Fruit fly (Drosophila melanogaster): ENCODE measurements around the gene CG33308.

dm6 chr2L:14796542-14796941 is 5.6 kb upstream of the CG33308 start, which contains the start of gene CG18420:
- TF ChIP-seq CG10209 (GFP tag; optimal IDR thresholded peaks at IDR 0.05) (no peak), D (optimal IDR thresholded peaks at IDR 0.05) (no peak), D (GFP tag; optimal IDR thresholded peaks at IDR 0.05) (no peak), sima (GFP tag; optimal IDR thresholded peaks at IDR 0.05) (no peak), Tbp (GFP tag; optimal IDR thresholded peaks at IDR 0.05) (no peak), CG7556 (GFP tag; optimal IDR thresholded peaks at IDR 0.05) (no peak), CG1647 (GFP tag; optimal IDR thresholded peaks at IDR 0.05) (no peak), CG11398 (GFP tag; optimal IDR thresholded peaks at IDR 0.05) (no peak), Chrac-16 (GFP tag; optimal IDR thresholded peaks at IDR 0.05) (no peak)
